Fruit fly (Drosophila melanogaster) whole organism, adult: ENCODE measurements around the gene CG5171.

Source experiments
- CG11617 ChIP-seq: fragments of 200-800 bp; sonication (Bioruptor generic); optimal IDR thresholded peaks from 2 replicates; lab custom pipeline; 2017; ENCODE audit warnings: mild to moderate bottlenecking, missing biosample characterization, missing genetic modification reagents, missing genetic modification characterization
- CG12768 ChIP-seq: fragments of 200-800 bp; sonication (Bioruptor generic); optimal IDR thresholded peaks from 2 replicates; lab custom pipeline; 2017; ENCODE audit warnings: missing biosample characterization, missing genetic modification characterization, mild to moderate bottlenecking, moderate library complexity, missing genetic modification reagents
- CG14711 ChIP-seq: fragments of 200-800 bp; sonication (Bioruptor generic); optimal IDR thresholded peaks from 2 replicates; lab custom pipeline; 2018; ENCODE audit warnings: missing biosample characterization, mild to moderate bottlenecking, missing genetic modification characterization, moderate library complexity
- CG5204 ChIP-seq: fragments of 200-800 bp; sonication (Bioruptor generic); optimal IDR thresholded peaks from 2 replicates; lab custom pipeline; 2016; ENCODE audit warnings: missing biosample characterization, missing genetic modification characterization
- CG7045 ChIP-seq: fragments of 200-800 bp; sonication (Bioruptor generic); optimal IDR thresholded peaks from 2 replicates; lab custom pipeline; 2017; ENCODE audit warnings: missing biosample characterization, mild to moderate bottlenecking, missing genetic modification characterization
- Clk ChIP-seq: fragments of 200-800 bp; sonication (Bioruptor generic); optimal IDR thresholded peaks from 2 replicates; lab custom pipeline; 2017; ENCODE audit warnings: missing biosample characterization, missing genetic modification characterization
- Crg-1 ChIP-seq: fragments of 200-800 bp; sonication (Bioruptor generic); optimal IDR thresholded peaks from 2 replicates; lab custom pipeline; 2016; ENCODE audit warnings: missing biosample characterization, missing genetic modification characterization
- Mnt ChIP-seq: fragments of 200-800 bp; sonication (Bioruptor generic); optimal IDR thresholded peaks from 2 replicates; lab custom pipeline; 2016; ENCODE audit warnings: missing biosample characterization, mild to moderate bottlenecking, missing genetic modification characterization
- cnc ChIP-seq, 2 experiments: fragments of >200 bp; optimal IDR thresholded peaks; 2 replicates each; lab custom pipeline; 2017
- toe ChIP-seq: fragments of 200-800 bp; sonication (Bioruptor generic); optimal IDR thresholded peaks from 2 replicates; lab custom pipeline; 2016; ENCODE audit warnings: missing biosample characterization, missing genetic modification characterization

DNA sequence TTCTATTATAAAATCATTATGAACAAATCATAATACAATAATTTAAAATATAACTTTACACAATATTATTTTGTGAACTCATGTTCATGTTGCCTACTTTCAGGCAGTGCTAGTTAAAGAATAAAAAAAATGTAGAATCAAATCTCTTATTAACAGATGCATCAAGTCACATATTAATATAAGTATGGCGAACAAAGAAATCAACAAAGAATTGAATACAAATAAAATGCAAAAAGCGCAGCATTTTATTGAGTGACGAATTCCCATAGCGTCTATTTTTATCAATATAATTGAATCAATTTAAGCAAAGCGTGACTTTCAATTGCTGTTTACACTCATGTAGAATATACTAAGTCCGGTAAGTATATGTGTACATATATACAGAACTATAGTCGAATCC is 46.7 kb downstream of the CG5171 start:
- no peak for TF ChIP-seq CG14711 (tag; lab: Kevin White, UChicago)
- TF ChIP-seq CG7045 (GFP tag; lab: Kevin White, UChicago) = no peak
- TF ChIP-seq CG12768 (GFP tag; lab: Kevin White, UChicago) = no peak
- TF ChIP-seq cnc (optimal IDR thresholded peaks at IDR 0.05; lab: Kevin White, UChicago) = no peak
- no peak for TF ChIP-seq Mnt (GFP tag; lab: Kevin White, UChicago)
- no peak for TF ChIP-seq CG5204 (GFP tag; lab: Kevin White, UChicago)
- no peak for TF ChIP-seq CG11617 (GFP tag; lab: Kevin White, UChicago)
- TF ChIP-seq Clk (GFP tag; lab: Kevin White, UChicago) = no peak
- no peak for TF ChIP-seq Crg-1 (GFP tag; lab: Kevin White, UChicago)
- TF ChIP-seq toe (GFP tag; lab: Kevin White, UChicago) = no peak
